Fruit fly (Drosophila melanogaster): Measurements from ENCODE around the gene CG5071.

CG5071 gene

DNA sequence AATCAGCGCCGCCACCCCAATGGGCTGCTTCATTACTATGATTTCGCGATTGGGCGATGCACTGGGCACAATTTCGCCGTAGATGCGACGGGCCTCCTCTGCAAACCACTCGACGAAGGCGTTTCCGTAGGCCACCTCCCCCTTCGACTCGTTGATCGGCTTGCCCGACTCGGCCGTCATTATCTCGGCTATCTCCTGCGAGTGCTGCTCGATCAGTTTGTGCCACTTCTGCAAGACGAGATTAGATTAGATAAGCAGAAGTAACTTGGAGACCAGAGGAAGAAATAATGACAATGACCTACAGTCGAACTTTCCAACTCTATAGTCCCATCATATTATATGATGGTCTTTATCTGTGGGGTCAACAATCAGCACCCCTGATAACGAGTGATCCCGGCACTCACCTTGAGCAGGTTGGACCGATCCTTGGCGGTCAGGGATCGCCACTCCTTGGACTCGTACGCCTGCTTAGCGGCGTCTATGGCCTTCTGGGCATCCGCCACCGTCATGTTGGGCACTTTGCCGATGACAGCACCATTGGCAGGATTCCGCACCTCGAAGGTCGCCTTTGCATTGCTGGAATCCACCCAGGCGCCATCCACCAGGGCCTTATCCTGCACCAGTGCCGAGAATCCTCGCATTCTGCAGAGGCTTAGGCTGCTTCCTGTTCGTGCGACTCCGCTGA lies 7.9 kb downstream of the CG5071 start:
- TF ChIP-seq woc (GFP tag; optimal IDR thresholded peaks at IDR 0.05) (no peak), Vsx2 (GFP tag; optimal IDR thresholded peaks at IDR 0.05; ENCODE audit: partially characterized antibody) (no peak), h (GFP tag; optimal IDR thresholded peaks at IDR 0.05) (peak; percentile 41), OdsH (GFP tag; optimal IDR thresholded peaks at IDR 0.05) (no peak), lola (GFP tag; optimal IDR thresholded peaks at IDR 0.05) (no peak), fru (GFP tag; optimal IDR thresholded peaks at IDR 0.05) (peak; percentile 47)

- TF ChIP-seq Myc (optimal IDR thresholded peaks at IDR 0.05) (peak; percentile 19), Dif (GFP tag; optimal IDR thresholded peaks at IDR 0.05; ENCODE audit: partially characterized antibody) (peak; percentile 84), Vsx2 (GFP tag; optimal IDR thresholded peaks at IDR 0.05; ENCODE audit: partially characterized antibody) (peak; percentile 21), br (GFP tag; optimal IDR thresholded peaks at IDR 0.05) (no peak), dl (GFP tag; optimal IDR thresholded peaks at IDR 0.05; ENCODE audit: insufficient read depth in 1 of 2, partially characterized antibody in 2 of 2) (peak in 1 of 2 experiments; percentile 28)
These were observed 8.5 kb downstream of the CG5071 start, which contains the start of gene Ssadh for dm6 chr3R:25626625-25627275. Gene Ssadh, minus strand, starts transcription at chr3R:25626924.

dm6 chr3R:25628657-25629056 lies 10.4 kb downstream of the CG5071 start:
- TF ChIP-seq dmrt93B (GFP tag; optimal IDR thresholded peaks at IDR 0.05) (no peak), br (GFP tag; optimal IDR thresholded peaks at IDR 0.05) (no peak), usp (GFP tag; optimal IDR thresholded peaks at IDR 0.05) (no peak), sage (GFP tag; optimal IDR thresholded peaks at IDR 0.05) (no peak), CG9705 (GFP tag; optimal IDR thresholded peaks at IDR 0.05) (no peak), dl (GFP tag; optimal IDR thresholded peaks at IDR 0.05; ENCODE audit: insufficient read depth in 1 of 2, partially characterized antibody in 2 of 2) (no peak), pan (optimal IDR thresholded peaks at IDR 0.05) (no peak), dsf (GFP tag; optimal IDR thresholded peaks at IDR 0.05; ENCODE audit: borderline replicate concordance) (no peak), jim (GFP tag; optimal IDR thresholded peaks at IDR 0.05) (no peak), Myc (optimal IDR thresholded peaks at IDR 0.05) (no peak), CrebA (GFP tag; optimal IDR thresholded peaks at IDR 0.05; ENCODE audit: borderline replicate concordance) (no peak), OdsH (GFP tag; optimal IDR thresholded peaks at IDR 0.05) (no peak), Dfd (GFP tag; optimal IDR thresholded peaks at IDR 0.05) (no peak), GATAd (GFP tag; optimal IDR thresholded peaks at IDR 0.05) (no peak), tai (GFP tag; optimal IDR thresholded peaks at IDR 0.05) (no peak), Jra (GFP tag; optimal IDR thresholded peaks at IDR 0.05) (no peak), Rel (GFP tag; optimal IDR thresholded peaks at IDR 0.05) (no peak), Rel (tag; optimal IDR thresholded peaks at IDR 0.05) (no peak), Abd-B (GFP tag; optimal IDR thresholded peaks at IDR 0.05) (no peak), N (GFP tag; optimal IDR thresholded peaks at IDR 0.05) (no peak)

DNA sequence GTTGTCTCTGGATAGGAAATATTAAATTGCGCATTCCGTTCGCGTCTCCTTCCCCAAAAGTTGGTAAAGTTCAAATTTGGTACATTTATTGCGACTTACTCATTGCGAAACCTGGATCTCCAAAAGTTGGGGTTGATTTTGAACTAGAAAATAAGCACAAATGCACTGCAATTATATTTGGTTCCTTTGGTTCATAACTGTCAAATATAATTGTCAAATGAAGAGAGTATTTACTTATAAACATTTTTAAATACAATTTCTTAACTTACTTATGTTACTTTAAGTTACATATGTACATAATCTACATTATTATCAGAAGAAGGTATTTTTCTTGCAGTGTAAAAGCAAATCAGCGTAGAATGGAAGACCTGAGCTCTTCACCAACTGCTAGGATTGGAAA lies 12.3 kb downstream of the CG5071 start:
- no peak for TF ChIP-seq jim (GFP tag; optimal IDR thresholded peaks at IDR 0.05)
- no peak for TF ChIP-seq GATAd (GFP tag; optimal IDR thresholded peaks at IDR 0.05)
- TF ChIP-seq brk (GFP tag; optimal IDR thresholded peaks at IDR 0.05), result no peak

dm6 chr3R:25631079-25631478 lies 12.9 kb downstream of the CG5071 start:
- TF ChIP-seq ey (GFP tag; optimal IDR thresholded peaks at IDR 0.05) (peak; percentile 54), usp (GFP tag; optimal IDR thresholded peaks at IDR 0.05) (no peak), fru (GFP tag; optimal IDR thresholded peaks at IDR 0.05) (peak; percentile 59), woc (GFP tag; optimal IDR thresholded peaks at IDR 0.05) (peak; percentile 23), dmrt93B (GFP tag; optimal IDR thresholded peaks at IDR 0.05) (peak; percentile 23), Sp1 (GFP tag; optimal IDR thresholded peaks at IDR 0.05) (peak; percentile 47), Vsx2 (GFP tag; optimal IDR thresholded peaks at IDR 0.05; ENCODE audit: partially characterized antibody) (no peak), br (GFP tag; optimal IDR thresholded peaks at IDR 0.05) (peak; percentile 52), foxo (GFP tag; optimal IDR thresholded peaks at IDR 0.05) (peak in 1 of 2 experiments; percentile 65), psq (GFP tag; optimal IDR thresholded peaks at IDR 0.05) (peak; percentile 11), GATAd (GFP tag; optimal IDR thresholded peaks at IDR 0.05) (no peak), Hnf4 (GFP tag; optimal IDR thresholded peaks at IDR 0.05) (peak; percentile 17), Abd-B (GFP tag; optimal IDR thresholded peaks at IDR 0.05) (no peak), h (GFP tag; optimal IDR thresholded peaks at IDR 0.05) (peak; percentile 68), pan (optimal IDR thresholded peaks at IDR 0.05) (no peak), dsf (GFP tag; optimal IDR thresholded peaks at IDR 0.05; ENCODE audit: borderline replicate concordance) (no peak), HLH106 (tag; optimal IDR thresholded peaks at IDR 0.05) (peak; percentile 56), OdsH (GFP tag; optimal IDR thresholded peaks at IDR 0.05) (peak; percentile 39), sv (GFP tag; optimal IDR thresholded peaks at IDR 0.05) (peak; percentile 51), Mio (GFP tag; optimal IDR thresholded peaks at IDR 0.05) (no peak), rgr (GFP tag; optimal IDR thresholded peaks at IDR 0.05) (peak; percentile 56), brk (GFP tag; optimal IDR thresholded peaks at IDR 0.05) (no peak)
